Worm (Caenorhabditis elegans): ENCODE results near the gene F34H10.1.

- TF ChIP-seq nhr-76 (tag; optimal IDR thresholded peaks at IDR 0.05) = no peak
- no peak for TF ChIP-seq mab-5 (tag; optimal IDR thresholded peaks at IDR 0.05)
- no peak for TF ChIP-seq pha-4 (tag; optimal IDR thresholded peaks at IDR 0.05)
- no peak for TF ChIP-seq ces-1 (GFP tag; optimal IDR thresholded peaks at IDR 0.05)
- no peak for TF ChIP-seq ztf-11 (tag; optimal IDR thresholded peaks at IDR 0.05)
Measured at ce11 chrX:9637137-9637536, 11.2 kb downstream of the F34H10.1 start.

Measured in whole organism, mixed stage, embryonic.